Fruit fly (Drosophila melanogaster) whole organism, prepupa: ENCODE measurements around the gene CG34290.

ENCODE experiments used
- Blimp-1 ChIP-seq: fragments of 200-800 bp; sonication (Bioruptor generic); optimal IDR thresholded peaks from 3 replicates; lab custom pipeline; 2017; ENCODE audit warnings: missing biosample characterization, missing genetic modification characterization, mild to moderate bottlenecking, moderate library complexity, missing genetic modification reagents
- CG10631 ChIP-seq: fragments of 200-800 bp; sonication (Bioruptor generic); optimal IDR thresholded peaks from 2 replicates; lab custom pipeline; 2016; ENCODE audit warnings: missing biosample characterization, missing genetic modification characterization
- Gug ChIP-seq: fragments of 200-800 bp; sonication (Bioruptor generic); IDR thresholded peaks from 2 replicates; pipeline ENCODE4 v1.3.6; 2022; ENCODE audit warnings: missing biosample characterization, missing genetic modification characterization
- acj6 ChIP-seq: fragments of 200-800 bp; sonication (Bioruptor generic); optimal IDR thresholded peaks from 3 replicates; lab custom pipeline; 2016; ENCODE audit warnings: missing biosample characterization, missing genetic modification characterization
- salr ChIP-seq, 2 experiments: fragments of 200-800 bp; sonication (Bioruptor generic); optimal IDR thresholded peaks; 3 replicates each; lab custom pipeline; 2016 to 2018; ENCODE audit warnings: missing biosample characterization in 2 of 2, missing genetic modification characterization in 2 of 2, mild to moderate bottlenecking in 1 of 2

DNA sequence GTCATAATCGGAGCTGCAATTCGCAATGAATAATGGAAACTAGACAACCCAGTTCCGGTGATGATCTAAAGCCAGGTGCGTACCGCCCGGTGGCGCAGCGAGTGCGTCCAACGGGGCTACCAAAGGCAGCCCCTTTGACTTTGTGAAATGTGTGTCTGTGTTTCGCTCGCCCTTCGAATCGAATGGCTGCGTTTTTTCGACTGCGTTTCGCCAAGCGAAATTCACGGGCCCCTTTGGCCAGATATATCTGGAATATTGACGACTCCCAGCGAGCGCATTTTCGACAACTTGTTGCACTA lies 29.4 kb upstream of the CG34290 start:
- no peak for TF ChIP-seq CG10631 (GFP tag; lab: Kevin White, UChicago)
- no peak for TF ChIP-seq Gug
- no peak for TF ChIP-seq salr (GFP tag; optimal IDR thresholded peaks at IDR 0.05; lab: Kevin White, UChicago)
- no peak for TF ChIP-seq Blimp-1 (GFP tag; lab: Kevin White, UChicago)
- no peak for TF ChIP-seq acj6 (GFP tag; lab: Kevin White, UChicago)
